Fruit fly (Drosophila melanogaster) whole organism, embryonic: ENCODE results near the gene CG16972.
A peak's percentile ranks its signal among the peaks of the same experiment; 100 is the strongest.

Experiments
- Atf3 ChIP-seq: fragments of 200-800 bp; sonication (Bioruptor generic); optimal IDR thresholded peaks from 3 replicates; lab custom pipeline; 2016; ENCODE audit warnings: missing biosample characterization, missing genetic modification characterization
- Bdp1 ChIP-seq: fragments of 200-800 bp; sonication (Bioruptor generic); optimal IDR thresholded peaks from 3 replicates; lab custom pipeline; 2016; ENCODE audit warnings: missing biosample characterization, missing genetic modification characterization
- CG11093 ChIP-seq: fragments of 200-800 bp; sonication (Bioruptor generic); IDR thresholded peaks from 3 replicates; pipeline ENCODE4 v1.3.6; 2022; ENCODE audit warnings: missing biosample characterization, missing genetic modification characterization
- CG11504 ChIP-seq: fragments of 200-800 bp; sonication (Bioruptor generic); optimal IDR thresholded peaks from 3 replicates; lab custom pipeline; 2019; ENCODE audit warnings: missing biosample characterization, mild to moderate bottlenecking, missing genetic modification characterization, moderate library complexity
- CG12659 ChIP-seq: fragments of 200-800 bp; sonication (Bioruptor generic); optimal IDR thresholded peaks from 3 replicates; lab custom pipeline; 2017; ENCODE audit warnings: mild to moderate bottlenecking, missing biosample characterization, missing genetic modification reagents, missing genetic modification characterization
- CG12769 ChIP-seq: fragments of 200-800 bp; sonication (Bioruptor generic); optimal IDR thresholded peaks from 2 replicates; lab custom pipeline; 2019; ENCODE audit warnings: missing biosample characterization, mild to moderate bottlenecking, missing genetic modification characterization, moderate library complexity
- CG13894 ChIP-seq: fragments of 200-800 bp; sonication (Bioruptor generic); optimal IDR thresholded peaks from 3 replicates; lab custom pipeline; 2018; ENCODE audit warnings: missing biosample characterization, mild to moderate bottlenecking, missing genetic modification characterization, moderate library complexity
- CG14667 ChIP-seq: fragments of 200-800 bp; sonication (Bioruptor generic); IDR thresholded peaks from 2 replicates; pipeline ENCODE4 v1.3.6; 2022; ENCODE audit warnings: missing biosample characterization, missing genetic modification characterization
- CG15269 ChIP-seq: fragments of 200-800 bp; sonication (Bioruptor generic); optimal IDR thresholded peaks from 2 replicates; lab custom pipeline; 2018; ENCODE audit warnings: missing biosample characterization, mild to moderate bottlenecking, missing genetic modification characterization, moderate library complexity
- CG2712 ChIP-seq: fragments of 200-800 bp; optimal IDR thresholded peaks from 3 replicates; lab custom pipeline; 2019; ENCODE audit warnings: missing biosample characterization, mild to moderate bottlenecking, missing genetic modification characterization, moderate library complexity
- CG31365 ChIP-seq: fragments of 200-800 bp; sonication (Bioruptor generic); optimal IDR thresholded peaks from 2 replicates; lab custom pipeline; 2018; ENCODE audit warnings: missing biosample characterization, mild to moderate bottlenecking, missing genetic modification characterization
- CG34224 ChIP-seq: fragments of 200-800 bp; sonication (Bioruptor generic); IDR thresholded peaks from 3 replicates; pipeline ENCODE4 v1.3.6; 2022; ENCODE audit warnings: missing biosample characterization, missing genetic modification characterization; ENCODE audit not compliant: partially characterized antibody
- CG4617 ChIP-seq: fragments of 200-800 bp; sonication (Bioruptor generic); optimal IDR thresholded peaks from 3 replicates; lab custom pipeline; 2016; ENCODE audit warnings: missing biosample characterization, missing genetic modification characterization, borderline replicate concordance
- CG4730 ChIP-seq: fragments of 200-800 bp; sonication (Bioruptor generic); IDR thresholded peaks from 2 replicates; pipeline ENCODE4 v1.3.6; 2022; ENCODE audit warnings: missing biosample characterization, missing genetic modification characterization
- CG9215 ChIP-seq: fragments of 200-800 bp; sonication (Bioruptor generic); IDR thresholded peaks from 2 replicates; pipeline ENCODE4 v1.3.6; 2022; ENCODE audit warnings: missing biosample characterization, missing genetic modification characterization
- Dbx ChIP-seq: fragments of 200-800 bp; sonication (Bioruptor generic); IDR thresholded peaks from 3 replicates; pipeline ENCODE4 v1.3.6; 2022; ENCODE audit warnings: missing biosample characterization, missing genetic modification characterization
- H15 ChIP-seq: fragments of 200-800 bp; sonication (Bioruptor generic); IDR thresholded peaks from 3 replicates; pipeline ENCODE4 v1.3.6; 2022; ENCODE audit warnings: missing biosample characterization, missing genetic modification characterization
- HLH54F ChIP-seq: fragments of 200-800 bp; sonication (Bioruptor generic); optimal IDR thresholded peaks from 3 replicates; lab custom pipeline; 2016; ENCODE audit warnings: missing biosample characterization, missing genetic modification characterization
- Hr39 ChIP-seq: fragments of >200 bp; optimal IDR thresholded peaks from 2 replicates; lab custom pipeline; 2017
- Hr78 ChIP-seq, 2 experiments: fragments of 200-800 bp in 1 of 2; fragments of >200 bp in 1 of 2; sonication (Bioruptor generic) in 1 of 2; optimal IDR thresholded peaks; 2 replicates each; lab custom pipeline; 2017 to 2019; ENCODE audit warnings: missing biosample characterization in 2 of 2, missing genetic modification characterization in 2 of 2, mild to moderate bottlenecking in 1 of 2, moderate library complexity in 1 of 2
- Jarid2 ChIP-seq: fragments of 200-800 bp; sonication (Bioruptor generic); optimal IDR thresholded peaks from 3 replicates; lab custom pipeline; 2017; ENCODE audit warnings: mild to moderate bottlenecking, missing biosample characterization, missing genetic modification reagents, missing genetic modification characterization
- Nf-YB ChIP-seq: fragments of 200-800 bp; sonication (Bioruptor generic); optimal IDR thresholded peaks from 3 replicates; lab custom pipeline; 2019; ENCODE audit warnings: missing biosample characterization, mild to moderate bottlenecking, missing genetic modification characterization, moderate library complexity
- Ravus ChIP-seq: fragments of 200-800 bp; sonication (Bioruptor generic); IDR thresholded peaks from 2 replicates; pipeline ENCODE4 v1.3.6; 2022; ENCODE audit warnings: missing biosample characterization, missing genetic modification characterization
- Rfx ChIP-seq: fragments of 200-800 bp; sonication (Bioruptor generic); IDR thresholded peaks from 2 replicates; pipeline ENCODE4 v1.3.6; 2022; ENCODE audit warnings: missing biosample characterization, missing genetic modification characterization
- Six4 ChIP-seq: fragments of 200-800 bp; sonication (Bioruptor generic); optimal IDR thresholded peaks from 2 replicates; lab custom pipeline; 2016; ENCODE audit warnings: missing biosample characterization, missing genetic modification characterization
- bbx ChIP-seq: fragments of 200-800 bp; sonication (Bioruptor generic); IDR thresholded peaks from 2 replicates; pipeline ENCODE4 v1.3.6; 2022; ENCODE audit warnings: missing biosample characterization, missing genetic modification characterization; ENCODE audit not compliant: partially characterized antibody
- cg ChIP-seq: fragments of 200-800 bp; sonication (Bioruptor generic); optimal IDR thresholded peaks from 3 replicates; lab custom pipeline; 2019; ENCODE audit warnings: missing biosample characterization, mild to moderate bottlenecking, missing genetic modification characterization, moderate library complexity
- chif ChIP-seq, 2 experiments: fragments of 200-800 bp; sonication (Bioruptor generic); optimal IDR thresholded peaks; 3 replicates each; lab custom pipeline; 2016; ENCODE audit warnings: missing biosample characterization in 2 of 2, missing genetic modification characterization in 2 of 2
- crp ChIP-seq, 2 experiments: fragments of 200-800 bp; sonication (Bioruptor generic); optimal IDR thresholded peaks; 2 replicates in 1 of 2; 3 replicates in 1 of 2; lab custom pipeline; 2017; ENCODE audit warnings: missing biosample characterization in 2 of 2, missing genetic modification characterization in 2 of 2, mild to moderate bottlenecking in 1 of 2, moderate library complexity in 1 of 2
- dpn ChIP-seq, 2 experiments: fragments of 200-800 bp; sonication (Bioruptor generic); optimal IDR thresholded peaks; 3 replicates each; lab custom pipeline; 2016; ENCODE audit warnings: missing biosample characterization in 2 of 2, missing genetic modification characterization in 2 of 2
- en ChIP-seq: fragments of 200-800 bp; sonication (Bioruptor generic); optimal IDR thresholded peaks from 2 replicates; lab custom pipeline; 2016; ENCODE audit warnings: missing biosample characterization, missing genetic modification characterization
- esg ChIP-seq: fragments of 200-800 bp; sonication (Bioruptor generic); conservative IDR thresholded peaks from 2 replicates; pipeline ENCODE4 v1.3.6; 2022; ENCODE audit warnings: missing biosample characterization, missing genetic modification characterization
- ewg ChIP-seq: fragments of 200-800 bp; sonication (Bioruptor generic); optimal IDR thresholded peaks from 3 replicates; lab custom pipeline; 2017; ENCODE audit warnings: mild to moderate bottlenecking, missing biosample characterization, missing genetic modification reagents, missing genetic modification characterization
- her ChIP-seq: fragments of 200-800 bp; sonication (Bioruptor generic); optimal IDR thresholded peaks from 2 replicates; lab custom pipeline; 2016; ENCODE audit warnings: missing biosample characterization, missing genetic modification characterization
- jing ChIP-seq: fragments of 200-800 bp; sonication (Bioruptor generic); optimal IDR thresholded peaks from 2 replicates; lab custom pipeline; 2018; ENCODE audit warnings: missing biosample characterization, mild to moderate bottlenecking, missing genetic modification characterization
- kni ChIP-seq: fragments of 200-800 bp; sonication (Bioruptor generic); optimal IDR thresholded peaks from 3 replicates; lab custom pipeline; 2017; ENCODE audit warnings: mild to moderate bottlenecking, missing biosample characterization, missing genetic modification reagents, missing genetic modification characterization
- lilli ChIP-seq: fragments of 200-800 bp; sonication (Bioruptor generic); optimal IDR thresholded peaks from 3 replicates; lab custom pipeline; 2016; ENCODE audit warnings: missing biosample characterization, missing genetic modification characterization
- maf-S ChIP-seq: fragments of 200-800 bp; sonication (Bioruptor generic); optimal IDR thresholded peaks from 2 replicates; lab custom pipeline; 2016; ENCODE audit warnings: missing biosample characterization, missing genetic modification characterization
- pan ChIP-seq, 4 experiments: fragments of >200 bp in 3 of 4; fragments of 200-800 bp in 1 of 4; sonication (Bioruptor generic) in 1 of 4; optimal IDR thresholded peaks in 3 of 4; IDR thresholded peaks in 1 of 4; 2 replicates each; pipeline versions ENCODE4 v1.3.6 to Lab custom; 2017 to 2022; ENCODE audit warnings: missing biosample characterization in 2 of 4, missing genetic modification characterization in 2 of 4, mixed read lengths in 1 of 4
- slbo ChIP-seq: fragments of 200-800 bp; sonication (Bioruptor generic); IDR thresholded peaks from 2 replicates; pipeline ENCODE4 v1.3.6; 2022; ENCODE audit warnings: missing biosample characterization, missing genetic modification characterization
- sqz ChIP-seq: fragments of 200-800 bp; sonication (Bioruptor generic); optimal IDR thresholded peaks from 3 replicates; lab custom pipeline; 2018; ENCODE audit warnings: missing biosample characterization, mild to moderate bottlenecking, missing genetic modification characterization
- sr ChIP-seq: fragments of 200-800 bp; sonication (Bioruptor generic); IDR thresholded peaks from 3 replicates; pipeline ENCODE4 v1.3.6; 2022; ENCODE audit warnings: missing biosample characterization, missing genetic modification characterization
- stc ChIP-seq: fragments of 200-800 bp; sonication (Bioruptor generic); IDR thresholded peaks from 2 replicates; pipeline ENCODE4 v1.3.6; 2022; ENCODE audit warnings: missing biosample characterization, missing genetic modification characterization
- sug ChIP-seq: fragments of 200-800 bp; optimal IDR thresholded peaks from 2 replicates; lab custom pipeline; 2019; ENCODE audit warnings: missing biosample characterization, mild to moderate bottlenecking, missing genetic modification characterization, moderate library complexity
- tll ChIP-seq, 2 experiments: fragments of 200-800 bp in 1 of 2; fragments of >200 bp in 1 of 2; sonication (Bioruptor generic) in 1 of 2; optimal IDR thresholded peaks; 2 replicates each; lab custom pipeline; 2017 to 2019; ENCODE audit warnings: missing biosample characterization in 2 of 2, missing genetic modification characterization in 2 of 2, mild to moderate bottlenecking in 1 of 2, moderate library complexity in 1 of 2
- toy ChIP-seq: fragments of 200-800 bp; sonication (Bioruptor generic); IDR thresholded peaks from 2 replicates; pipeline ENCODE4 v1.3.6; 2022; ENCODE audit warnings: missing biosample characterization, missing genetic modification characterization
- tx ChIP-seq: fragments of 200-800 bp; sonication (Bioruptor generic); optimal IDR thresholded peaks from 2 replicates; lab custom pipeline; 2016; ENCODE audit warnings: missing biosample characterization, missing genetic modification characterization
- unc-4 ChIP-seq: fragments of 200-800 bp; sonication (Bioruptor generic); IDR thresholded peaks from 2 replicates; pipeline ENCODE4 v1.3.6; 2022; ENCODE audit warnings: missing biosample characterization, missing genetic modification characterization; ENCODE audit not compliant: partially characterized antibody

CG16972 gene

DNA sequence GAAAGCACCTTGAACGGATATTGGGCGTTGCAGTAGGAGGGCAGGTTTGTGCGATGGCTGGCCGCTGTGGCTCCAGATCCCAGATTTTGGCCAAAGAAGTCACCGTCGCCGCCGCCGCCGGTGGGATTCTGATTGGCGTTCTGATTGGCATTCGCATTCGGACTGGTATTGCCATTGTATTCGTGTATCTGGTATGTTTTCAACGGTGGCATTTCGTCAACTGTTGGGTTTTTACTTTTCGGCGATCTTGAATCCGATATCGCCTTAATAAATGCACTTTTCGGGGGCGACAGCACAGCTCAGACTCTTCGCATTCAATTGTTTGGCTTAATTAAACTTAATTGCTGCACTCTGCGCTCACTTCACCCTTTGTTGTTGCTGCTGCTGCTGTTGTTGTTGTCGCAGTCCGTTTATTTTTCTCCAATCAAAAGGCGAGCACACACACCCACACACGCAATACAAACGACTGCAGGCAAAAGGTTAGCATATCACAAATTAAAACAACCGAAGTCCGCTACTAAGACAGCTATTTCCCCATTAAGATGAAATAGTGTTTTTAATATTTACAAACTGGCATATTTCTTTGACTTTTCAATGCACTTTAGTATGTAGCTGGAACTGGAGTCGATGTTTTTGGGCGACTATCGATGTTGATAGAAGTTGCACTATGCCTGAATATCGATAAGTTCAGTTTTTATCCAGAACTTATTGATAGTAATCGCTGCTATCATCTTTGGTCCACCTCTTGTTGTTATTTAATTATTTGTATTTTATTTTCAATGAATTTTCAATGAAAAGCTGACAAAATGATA is 16.4 kb upstream of the CG16972 start, which contains the start of the genes CG9426 and mRF1:
Gene CG9426 (minus strand): TSS at position 643 of the 812 bp plus-strand sequence.
Gene mRF1 (plus strand): TSS at position 699 of the 812 bp plus-strand sequence.
- TF ChIP-seq maf-S (no peak), lilli (GFP tag; lab: Kevin White, UChicago) (peak; percentile 62), toy (no peak), slbo (GFP tag; lab: Robert Waterston, UW) (peak; percentile 50; the same call in 1 of the 2 replicates), sug (tag; lab: Kevin White, UChicago) (peak; percentile 50), CG4730 (no peak), jing (no peak), crp (GFP tag; optimal IDR thresholded peaks at IDR 0.05; lab: Kevin White, UChicago) (peak in 1 of 2 experiments; percentile 1), unc-4 (peak; percentile 98), Dbx (GFP tag; lab: Robert Waterston, UW) (0 out of 3 replicates have a peak, but pooled peaks have one; percentile 35), Ravus (GFP tag; lab: Robert Waterston, UW) (no peak), CG12659 (peak; percentile 63), CG34224 (GFP tag; lab: Robert Waterston, UW) (peak; percentile 98), ewg (GFP tag; lab: Kevin White, UChicago) (no peak), CG12769 (peak; percentile 41), Hr39 (no peak), chif (GFP tag; optimal IDR thresholded peaks at IDR 0.05; lab: Kevin White, UChicago) (no peak), CG13894 (peak; percentile 3), HLH54F (GFP tag; lab: Kevin White, UChicago) (no peak), CG11093 (GFP tag; lab: Robert Waterston, UW) (no peak), CG9215 (no peak), her (GFP tag; lab: Kevin White, UChicago) (peak; percentile 22), CG4617 (GFP tag; lab: Kevin White, UChicago) (peak; percentile 93), H15 (GFP tag; lab: Robert Waterston, UW) (no peak), pan (optimal IDR thresholded peaks at IDR 0.05; lab: Kevin White, UChicago) (no peak), pan (GFP tag; optimal IDR thresholded peaks at IDR 0.05 in 1 of 2, IDR thresholded peaks at IDR 0.05 in 1 of 2) (no peak), Bdp1 (GFP tag; lab: Kevin White, UChicago) (no peak), bbx (peak; percentile 97), CG2712 (tag; lab: Kevin White, UChicago) (peak; percentile 59), tx (GFP tag; lab: Kevin White, UChicago) (peak; percentile 10), Jarid2 (peak; percentile 7), esg (GFP tag; lab: Robert Waterston, UW) (no peak), stc (GFP tag; lab: Robert Waterston, UW) (no peak), tll (GFP tag; optimal IDR thresholded peaks at IDR 0.05; lab: Kevin White, UChicago) (peak in 1 of 2 experiments; percentile 67), Six4 (GFP tag; lab: Kevin White, UChicago) (no peak), sr (GFP tag; lab: Robert Waterston, UW) (peak; percentile 18; the same call in 1 of the 3 replicates), CG11504 (tag; lab: Kevin White, UChicago) (peak; percentile 63), cg (GFP tag; lab: Kevin White, UChicago) (peak; percentile 53), Nf-YB (GFP tag; lab: Kevin White, UChicago) (peak; percentile 84), kni (GFP tag; lab: Kevin White, UChicago) (peak; percentile 62), Hr78 (GFP tag; optimal IDR thresholded peaks at IDR 0.05; lab: Kevin White, UChicago) (no peak), CG14667 (GFP tag; lab: Robert Waterston, UW) (no peak), Atf3 (GFP tag; lab: Kevin White, UChicago) (no peak), Rfx (GFP tag; lab: Robert Waterston, UW) (peak; percentile 42), CG15269 (tag; lab: Kevin White, UChicago) (no peak), sqz (GFP tag; lab: Kevin White, UChicago) (no peak), dpn (GFP tag; optimal IDR thresholded peaks at IDR 0.05; lab: Kevin White, UChicago) (peak; percentile 17 to 24), en (GFP tag; lab: Kevin White, UChicago) (no peak), CG31365 (tag; lab: Kevin White, UChicago) (no peak)
